Worm (Caenorhabditis elegans): ENCODE measurements around the gene kin-2.

DNA sequence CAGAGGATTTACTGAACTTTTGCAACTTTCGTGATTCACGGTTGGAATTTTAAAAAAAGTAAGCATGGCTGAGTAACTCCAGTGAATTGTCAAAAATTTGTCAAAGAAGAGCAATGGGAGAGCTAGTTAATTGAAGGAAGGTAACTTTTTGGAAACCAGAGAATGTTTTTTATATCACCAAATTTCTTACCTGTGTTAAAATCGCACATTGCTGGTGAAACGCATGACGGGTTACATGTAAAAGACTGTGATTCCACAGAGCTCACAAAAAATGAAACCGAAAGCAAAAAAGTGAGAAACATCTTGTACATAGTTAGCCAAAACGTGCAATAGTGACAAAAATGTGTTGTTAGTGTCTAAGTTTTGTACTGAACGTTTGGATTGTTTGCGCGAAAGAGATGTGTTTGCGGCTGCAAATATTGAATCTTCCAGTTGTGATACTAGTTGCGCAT is 21.5 kb upstream of the kin-2 start, which contains the start of gene F22F4.9:
- TF ChIP-seq sox-4 (tag; optimal IDR thresholded peaks at IDR 0.05) (no peak), pha-4 (tag; optimal IDR thresholded peaks at IDR 0.05) (no peak), ceh-19 (GFP tag; optimal IDR thresholded peaks at IDR 0.05) (no peak), lim-6 (tag; optimal IDR thresholded peaks at IDR 0.05) (no peak), unc-42 (tag; optimal IDR thresholded peaks at IDR 0.05) (no peak), dve-1 (tag; optimal IDR thresholded peaks at IDR 0.05) (no peak), fkh-10 (GFP tag; optimal IDR thresholded peaks at IDR 0.05) (no peak), hlh-15 (tag; optimal IDR thresholded peaks at IDR 0.05) (no peak), mec-3 (tag; optimal IDR thresholded peaks at IDR 0.05; ENCODE audit: borderline replicate concordance) (no peak), zip-5 (tag; optimal IDR thresholded peaks at IDR 0.05) (no peak)
